Worm (Caenorhabditis elegans) whole organism, late embryonic: ENCODE data around the gene F18C5.10.
A peak's percentile ranks its signal among the peaks of the same experiment; 100 is the strongest.

Experiments
- C08G9.2 ChIP-seq: sonication (generic microtip); optimal IDR thresholded peaks from 2 replicates; lab custom pipeline; 2016; ENCODE audit warnings: mild to moderate bottlenecking, missing genetic modification characterization, moderate library complexity, missing compliant biosample characterization
- C38D4.7 ChIP-seq: fragments of 200-800 bp; sonication (Bioruptor generic); optimal IDR thresholded peaks from 2 replicates; lab custom pipeline; 2018; ENCODE audit warnings: mild to moderate bottlenecking, missing genetic modification characterization, moderate library complexity, missing compliant biosample characterization
- F13H6.1 ChIP-seq: sonication (generic microtip); optimal IDR thresholded peaks from 2 replicates; lab custom pipeline; 2016; ENCODE audit warnings: missing genetic modification characterization, missing compliant biosample characterization
- K02D7.2 ChIP-seq: sonication (generic microtip); optimal IDR thresholded peaks from 2 replicates; lab custom pipeline; 2017; ENCODE audit warnings: mild to moderate bottlenecking, missing genetic modification characterization, missing compliant biosample characterization
- T23F11.4 ChIP-seq: fragments of 200-800 bp; sonication (Bioruptor generic); optimal IDR thresholded peaks from 2 replicates; lab custom pipeline; 2018; ENCODE audit warnings: mild to moderate bottlenecking, missing genetic modification characterization, missing compliant biosample characterization
- Y22D7AL.16 ChIP-seq: sonication (generic microtip); optimal IDR thresholded peaks from 2 replicates; lab custom pipeline; 2016; ENCODE audit warnings: missing genetic modification characterization, missing compliant biosample characterization
- ama-1 ChIP-seq: fragments of 150-350 bp; optimal IDR thresholded peaks from 2 replicates; lab custom pipeline; 2014
- ceh-24 ChIP-seq: sonication (generic microtip); optimal IDR thresholded peaks from 2 replicates; lab custom pipeline; 2016; ENCODE audit warnings: mild to moderate bottlenecking, missing genetic modification characterization, missing compliant biosample characterization
- ceh-31 ChIP-seq: sonication (generic microtip); optimal IDR thresholded peaks from 2 replicates; lab custom pipeline; 2016; ENCODE audit warnings: missing genetic modification characterization, missing compliant biosample characterization
- ceh-48 ChIP-seq: sonication (generic microtip); optimal IDR thresholded peaks from 2 replicates; lab custom pipeline; 2016; ENCODE audit warnings: missing genetic modification characterization, inconsistent platforms, missing compliant biosample characterization
- ceh-9 ChIP-seq: sonication (generic microtip); optimal IDR thresholded peaks from 2 replicates; lab custom pipeline; 2016; ENCODE audit warnings: mild to moderate bottlenecking, missing genetic modification characterization, inconsistent platforms, missing compliant biosample characterization
- che-1 ChIP-seq: sonication (generic microtip); optimal IDR thresholded peaks from 2 replicates; lab custom pipeline; 2016; ENCODE audit warnings: mild to moderate bottlenecking, missing genetic modification characterization, missing compliant biosample characterization
- dve-1 ChIP-seq: sonication (generic microtip); optimal IDR thresholded peaks from 2 replicates; lab custom pipeline; 2017; ENCODE audit warnings: antibody characterized with exemption, mild to moderate bottlenecking, missing genetic modification characterization, missing compliant biosample characterization
- elt-2 ChIP-seq: sonication (generic microtip); optimal IDR thresholded peaks from 2 replicates; lab custom pipeline; 2016; ENCODE audit warnings: missing genetic modification reagents, missing genetic modification characterization, missing compliant biosample characterization
- eyg-1 ChIP-seq: sonication (generic microtip); optimal IDR thresholded peaks from 2 replicates; lab custom pipeline; 2016; ENCODE audit warnings: missing genotype, missing genetic modification characterization, missing compliant biosample characterization
- fax-1 ChIP-seq: sonication (generic microtip); optimal IDR thresholded peaks from 2 replicates; lab custom pipeline; 2016; ENCODE audit warnings: missing genotype, missing genetic modification characterization, missing compliant biosample characterization
- fkh-10 ChIP-seq: fragments of 150-350 bp; optimal IDR thresholded peaks from 2 replicates; lab custom pipeline; 2014; ENCODE audit warnings: missing biosample characterization, missing genetic modification reagents, missing genetic modification characterization
- gmeb-2 ChIP-seq: sonication (generic microtip); optimal IDR thresholded peaks from 2 replicates; lab custom pipeline; 2016; ENCODE audit warnings: missing genetic modification characterization, inconsistent platforms, missing compliant biosample characterization
- hlh-13 ChIP-seq: fragments of 200-800 bp; sonication (Bioruptor generic); optimal IDR thresholded peaks from 2 replicates; lab custom pipeline; 2018; ENCODE audit warnings: mild to moderate bottlenecking, missing genetic modification characterization, missing compliant biosample characterization
- hlh-30 ChIP-seq: sonication (generic microtip); optimal IDR thresholded peaks from 2 replicates; lab custom pipeline; 2017; ENCODE audit warnings: antibody characterized with exemption, missing genetic modification characterization, missing compliant biosample characterization; ENCODE audit not compliant: insufficient read depth
- hlh-6 ChIP-seq: sonication (generic microtip); optimal IDR thresholded peaks from 2 replicates; lab custom pipeline; 2016; ENCODE audit warnings: missing genotype, missing genetic modification characterization, missing compliant biosample characterization
- nfya-1 ChIP-seq: sonication (generic microtip); optimal IDR thresholded peaks from 2 replicates; lab custom pipeline; 2017; ENCODE audit warnings: missing genetic modification characterization, mild to moderate bottlenecking, missing compliant biosample characterization, antibody characterized with exemption, moderate library complexity
- nhr-11 ChIP-seq: fragments of 150-350 bp; optimal IDR thresholded peaks from 2 replicates; lab custom pipeline; 2014; ENCODE audit warnings: missing biosample characterization, missing genetic modification characterization
- nhr-232 ChIP-seq: sonication (generic microtip); optimal IDR thresholded peaks from 2 replicates; lab custom pipeline; 2016; ENCODE audit warnings: missing genetic modification characterization, missing compliant biosample characterization
- pat-9 ChIP-seq: fragments of 200-800 bp; sonication (Bioruptor generic); optimal IDR thresholded peaks from 2 replicates; lab custom pipeline; 2018; ENCODE audit warnings: mild to moderate bottlenecking, missing genetic modification characterization, moderate library complexity, missing compliant biosample characterization
- pax-1 ChIP-seq: fragments of 150-350 bp; optimal IDR thresholded peaks from 2 replicates; lab custom pipeline; 2014; ENCODE audit warnings: missing biosample characterization, missing genetic modification characterization
- pqm-1 ChIP-seq: sonication (generic microtip); optimal IDR thresholded peaks from 2 replicates; lab custom pipeline; 2016; ENCODE audit warnings: missing genetic modification characterization, missing compliant biosample characterization
- pros-1 ChIP-seq: fragments of 150-350 bp; optimal IDR thresholded peaks from 2 replicates; lab custom pipeline; 2014; ENCODE audit warnings: missing biosample characterization, missing genetic modification reagents, missing genetic modification characterization
- sox-4 ChIP-seq: sonication (generic microtip); optimal IDR thresholded peaks from 2 replicates; lab custom pipeline; 2017; ENCODE audit warnings: mild to moderate bottlenecking, missing genetic modification characterization, inconsistent platforms, missing compliant biosample characterization
- tbx-7 ChIP-seq: sonication (generic microtip); optimal IDR thresholded peaks from 2 replicates; lab custom pipeline; 2016; ENCODE audit warnings: missing genotype, missing genetic modification characterization, missing compliant biosample characterization
- unc-42 ChIP-seq: sonication (generic microtip); optimal IDR thresholded peaks from 2 replicates; lab custom pipeline; 2016; ENCODE audit warnings: missing genotype, missing genetic modification characterization, missing compliant biosample characterization
- unc-55 ChIP-seq: sonication (generic microtip); optimal IDR thresholded peaks from 2 replicates; lab custom pipeline; 2017; ENCODE audit warnings: missing biosample characterization, missing genetic modification reagents, missing genetic modification characterization
- unc-86 ChIP-seq: sonication (generic microtip); optimal IDR thresholded peaks from 2 replicates; lab custom pipeline; 2016; ENCODE audit warnings: missing genetic modification characterization, missing compliant biosample characterization

Gene F18C5.10

ce11 chrII:6561300-6561699 lies at the start of gene F18C5.10:
Gene F18C5.10, minus strand, starts transcription at chrII:6561444.
- no peak for TF ChIP-seq ama-1 (lab: Kevin White, UChicago)
- TF ChIP-seq F13H6.1 (tag; lab: Kevin White, UChicago): no peak
- TF ChIP-seq pax-1 (tag; lab: Kevin White, UChicago): no peak
- no peak for TF ChIP-seq unc-42 (tag; lab: Kevin White, UChicago)
- TF ChIP-seq C38D4.7: no peak
- TF ChIP-seq gmeb-2 (tag; lab: Kevin White, UChicago): no peak
- no peak for TF ChIP-seq elt-2 (tag; lab: Kevin White, UChicago)
- no peak for TF ChIP-seq ceh-31 (tag; lab: Kevin White, UChicago)
- TF ChIP-seq Y22D7AL.16 (tag; lab: Kevin White, UChicago): no peak
- TF ChIP-seq nhr-232: no peak

DNA sequence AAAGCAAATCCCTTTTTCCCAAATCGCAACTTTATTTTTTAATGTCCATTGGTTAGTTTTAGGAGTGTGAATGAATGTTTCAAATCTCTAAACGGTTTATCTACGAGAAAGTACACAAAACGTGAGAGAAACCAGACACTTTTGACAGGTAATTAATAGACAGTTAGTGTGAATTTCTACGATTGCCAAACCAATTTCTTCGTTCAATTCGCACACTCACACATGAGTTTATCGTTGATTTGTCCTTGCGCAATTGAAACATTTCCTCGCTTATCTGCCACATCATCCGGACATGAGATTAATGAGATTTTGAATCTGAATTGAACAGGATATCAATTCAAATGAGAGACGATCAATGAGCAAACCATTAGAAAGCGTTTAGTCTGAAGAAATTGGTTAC lies 49.0 kb upstream of the F18C5.10 start:
- no peak for TF ChIP-seq tbx-7
- no peak for TF ChIP-seq unc-55 (GFP tag; lab: Kevin White, UChicago)
- no peak for TF ChIP-seq unc-42 (tag; lab: Kevin White, UChicago)
- no peak for TF ChIP-seq nhr-11 (tag; lab: Kevin White, UChicago)
- TF ChIP-seq C08G9.2 (tag; lab: Kevin White, UChicago): no peak
- no peak for TF ChIP-seq K02D7.2 (tag; lab: Kevin White, UChicago)
- TF ChIP-seq unc-86: no peak
- TF ChIP-seq hlh-13: no peak

ce11 chrII:6609315-6609842 lies 48.1 kb upstream of the F18C5.10 start, which contains the start of gene epg-5:
Gene epg-5, minus strand, starts transcription at chrII:6609365.
- TF ChIP-seq hlh-30 (tag; lab: Kevin White, UChicago) (peak; percentile 37), pros-1 (tag; lab: Kevin White, UChicago) (no peak), ceh-48 (peak; percentile 38), sox-4 (tag; lab: Kevin White, UChicago) (no peak)
- TF ChIP-seq, all 69 proteins: peak for 2

- TF ChIP-seq Y22D7AL.16 (tag; lab: Kevin White, UChicago): no peak
- TF ChIP-seq dve-1 (tag; lab: Kevin White, UChicago): no peak
- no peak for TF ChIP-seq che-1 (tag; lab: Kevin White, UChicago)
- no peak for TF ChIP-seq pros-1 (tag; lab: Kevin White, UChicago)
- TF ChIP-seq hlh-6 (tag; lab: Kevin White, UChicago): no peak
- no peak for TF ChIP-seq hlh-30 (tag; lab: Kevin White, UChicago)
- no peak for TF ChIP-seq unc-86
- no peak for TF ChIP-seq fkh-10 (GFP tag; lab: Kevin White, UChicago)
- no peak for TF ChIP-seq ceh-24 (tag; lab: Kevin White, UChicago)
- TF ChIP-seq eyg-1 (tag; lab: Kevin White, UChicago): no peak
- no peak for TF ChIP-seq pqm-1
- no peak for TF ChIP-seq T23F11.4 (GFP tag; lab: Kevin White, UChicago)
- TF ChIP-seq pat-9 (tag; lab: Kevin White, UChicago): no peak
- TF ChIP-seq fax-1 (tag; lab: Kevin White, UChicago): no peak
- no peak for TF ChIP-seq ceh-9
Observed at ce11 chrII:6608626-6609025, 47.4 kb upstream of the F18C5.10 start.

DNA sequence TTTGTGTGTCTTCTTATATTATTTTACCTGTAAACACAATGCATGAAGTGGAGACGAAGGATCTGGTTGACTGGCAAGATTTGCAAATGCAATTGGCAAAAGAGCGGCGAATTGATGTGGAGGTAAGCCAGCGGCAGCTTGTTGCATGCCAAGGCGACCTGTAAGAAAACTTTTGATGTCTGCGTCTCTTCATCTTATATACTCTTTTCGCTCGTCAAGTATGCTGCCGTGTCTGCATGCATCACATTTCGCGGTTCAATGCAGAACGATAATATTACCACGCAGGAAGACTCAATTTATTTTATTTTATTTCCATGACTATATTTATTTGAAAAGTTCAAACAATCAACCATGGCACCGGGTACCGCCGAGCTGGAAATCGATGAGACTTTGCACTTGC lies 39.7 kb upstream of the F18C5.10 start, which contains the start of gene vps-33.2:
Gene vps-33.2, plus strand, starts transcription at position 244 of the 400 bp plus-strand sequence.
- TF ChIP-seq nfya-1 (tag; lab: Kevin White, UChicago): peak; percentile 34
- no peak for TF ChIP-seq C08G9.2 (tag; lab: Kevin White, UChicago)
